Worm (Caenorhabditis elegans): ENCODE results near the gene Y51A2B.4.

ce11 chrV:18412351-18412750 lies 23.4 kb upstream of the Y51A2B.4 start:
- TF ChIP-seq ztf-11 (tag; optimal IDR thresholded peaks at IDR 0.05) (no peak), ceh-82 (tag; optimal IDR thresholded peaks at IDR 0.05) (no peak), ztf-4 (tag; optimal IDR thresholded peaks at IDR 0.05) (no peak)

All from whole organism, L3 larva.